Fruit fly (Drosophila melanogaster) whole organism, adult: ENCODE results near the gene CG43446.

Source experiments
- CG11617 ChIP-seq: fragments of 200-800 bp; sonication (Bioruptor generic); optimal IDR thresholded peaks from 2 replicates; lab custom pipeline; 2017; ENCODE audit warnings: mild to moderate bottlenecking, missing biosample characterization, missing genetic modification reagents, missing genetic modification characterization
- CG12768 ChIP-seq: fragments of 200-800 bp; sonication (Bioruptor generic); optimal IDR thresholded peaks from 2 replicates; lab custom pipeline; 2017; ENCODE audit warnings: missing biosample characterization, missing genetic modification characterization, mild to moderate bottlenecking, moderate library complexity, missing genetic modification reagents
- CG14711 ChIP-seq: fragments of 200-800 bp; sonication (Bioruptor generic); optimal IDR thresholded peaks from 2 replicates; lab custom pipeline; 2018; ENCODE audit warnings: missing biosample characterization, mild to moderate bottlenecking, missing genetic modification characterization, moderate library complexity
- CG1620 ChIP-seq: fragments of 200-800 bp; sonication (Bioruptor generic); optimal IDR thresholded peaks from 2 replicates; lab custom pipeline; 2016; ENCODE audit warnings: missing biosample characterization, missing genetic modification characterization
- CG33017 ChIP-seq: fragments of 200-800 bp; sonication (Bioruptor generic); optimal IDR thresholded peaks from 2 replicates; lab custom pipeline; 2018; ENCODE audit warnings: missing biosample characterization, mild to moderate bottlenecking, missing genetic modification characterization, moderate library complexity
- CG5204 ChIP-seq: fragments of 200-800 bp; sonication (Bioruptor generic); optimal IDR thresholded peaks from 2 replicates; lab custom pipeline; 2016; ENCODE audit warnings: missing biosample characterization, missing genetic modification characterization
- CG7045 ChIP-seq: fragments of 200-800 bp; sonication (Bioruptor generic); optimal IDR thresholded peaks from 2 replicates; lab custom pipeline; 2017; ENCODE audit warnings: missing biosample characterization, mild to moderate bottlenecking, missing genetic modification characterization
- CG7101 ChIP-seq: fragments of 200-800 bp; sonication (Bioruptor generic); optimal IDR thresholded peaks from 2 replicates; lab custom pipeline; 2018; ENCODE audit warnings: missing biosample characterization, mild to moderate bottlenecking, missing genetic modification characterization, moderate library complexity
- Clk ChIP-seq: fragments of 200-800 bp; sonication (Bioruptor generic); optimal IDR thresholded peaks from 2 replicates; lab custom pipeline; 2017; ENCODE audit warnings: missing biosample characterization, missing genetic modification characterization
- Crg-1 ChIP-seq: fragments of 200-800 bp; sonication (Bioruptor generic); optimal IDR thresholded peaks from 2 replicates; lab custom pipeline; 2016; ENCODE audit warnings: missing biosample characterization, missing genetic modification characterization
- Hr96 ChIP-seq: fragments of 200-800 bp; sonication (Bioruptor generic); optimal IDR thresholded peaks from 2 replicates; lab custom pipeline; 2016; ENCODE audit warnings: missing biosample characterization, missing genetic modification characterization
- Mnt ChIP-seq: fragments of 200-800 bp; sonication (Bioruptor generic); optimal IDR thresholded peaks from 2 replicates; lab custom pipeline; 2016; ENCODE audit warnings: missing biosample characterization, mild to moderate bottlenecking, missing genetic modification characterization
- bab1 ChIP-seq: fragments of 200-800 bp; sonication (Bioruptor generic); optimal IDR thresholded peaks from 3 replicates; lab custom pipeline; 2019; ENCODE audit warnings: missing biosample characterization, mild to moderate bottlenecking, missing genetic modification characterization, moderate library complexity
- cic ChIP-seq: fragments of 200-800 bp; sonication (Bioruptor generic); optimal IDR thresholded peaks from 2 replicates; lab custom pipeline; 2017; ENCODE audit warnings: missing biosample characterization, mild to moderate bottlenecking, missing genetic modification characterization, moderate library complexity
- cnc ChIP-seq, 2 experiments: fragments of >200 bp; optimal IDR thresholded peaks; 2 replicates each; lab custom pipeline; 2017
- kay ChIP-seq: fragments of 200-800 bp; sonication (Bioruptor generic); peaks from one replicate; lab custom pipeline; 2016; ENCODE audit warnings: missing biosample characterization, missing genetic modification characterization, borderline replicate concordance
- ovo ChIP-seq: fragments of 200-800 bp; sonication (Bioruptor generic); optimal IDR thresholded peaks from 2 replicates; lab custom pipeline; 2016; ENCODE audit warnings: missing biosample characterization, missing genetic modification characterization
- pad ChIP-seq: fragments of 200-800 bp; sonication (Bioruptor generic); optimal IDR thresholded peaks from 3 replicates; lab custom pipeline; 2017; ENCODE audit warnings: missing biosample characterization, missing genetic modification characterization, mild to moderate bottlenecking, moderate library complexity, missing genetic modification reagents
- tj ChIP-seq: fragments of 200-800 bp; sonication (Bioruptor generic); optimal IDR thresholded peaks from 3 replicates; lab custom pipeline; 2017; ENCODE audit warnings: missing biosample characterization, mild to moderate bottlenecking, missing genetic modification characterization, moderate library complexity
- toe ChIP-seq: fragments of 200-800 bp; sonication (Bioruptor generic); optimal IDR thresholded peaks from 2 replicates; lab custom pipeline; 2016; ENCODE audit warnings: missing biosample characterization, missing genetic modification characterization

The CG43446 gene

DNA sequence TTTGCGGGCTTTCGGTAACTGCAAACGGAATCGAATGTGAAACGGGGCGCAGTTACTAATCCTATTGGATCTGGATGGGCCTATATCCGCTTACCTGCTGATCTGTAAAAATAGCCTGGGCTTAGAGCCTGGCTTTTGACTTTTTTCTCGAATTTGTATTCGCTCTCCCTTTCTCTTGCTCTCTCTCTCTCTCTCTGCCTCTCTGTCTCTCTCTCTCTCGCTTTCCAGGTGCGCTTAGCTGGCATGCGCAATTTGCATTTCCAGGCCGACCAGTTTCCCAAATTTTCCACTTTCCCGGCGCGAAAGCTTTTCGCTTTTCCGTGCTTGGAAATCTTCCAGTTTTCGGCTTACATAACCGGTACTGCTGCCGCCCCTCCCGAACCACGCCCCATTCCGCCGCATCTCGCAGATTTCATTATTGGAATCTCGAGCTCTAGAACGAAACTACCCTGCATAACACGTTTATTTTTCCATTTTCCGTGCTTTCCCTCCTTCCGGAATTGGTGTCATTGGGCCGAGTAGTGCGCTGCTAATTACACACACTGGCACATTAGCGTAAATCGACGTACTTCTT, 38.5 kb downstream of the CG43446 start:
- TF ChIP-seq CG1620 (GFP tag; lab: Kevin White, UChicago) (no peak), CG7045 (GFP tag; lab: Kevin White, UChicago) (no peak), CG14711 (tag; lab: Kevin White, UChicago) (no peak), ovo (GFP tag; lab: Kevin White, UChicago) (peak; percentile 1)

DNA sequence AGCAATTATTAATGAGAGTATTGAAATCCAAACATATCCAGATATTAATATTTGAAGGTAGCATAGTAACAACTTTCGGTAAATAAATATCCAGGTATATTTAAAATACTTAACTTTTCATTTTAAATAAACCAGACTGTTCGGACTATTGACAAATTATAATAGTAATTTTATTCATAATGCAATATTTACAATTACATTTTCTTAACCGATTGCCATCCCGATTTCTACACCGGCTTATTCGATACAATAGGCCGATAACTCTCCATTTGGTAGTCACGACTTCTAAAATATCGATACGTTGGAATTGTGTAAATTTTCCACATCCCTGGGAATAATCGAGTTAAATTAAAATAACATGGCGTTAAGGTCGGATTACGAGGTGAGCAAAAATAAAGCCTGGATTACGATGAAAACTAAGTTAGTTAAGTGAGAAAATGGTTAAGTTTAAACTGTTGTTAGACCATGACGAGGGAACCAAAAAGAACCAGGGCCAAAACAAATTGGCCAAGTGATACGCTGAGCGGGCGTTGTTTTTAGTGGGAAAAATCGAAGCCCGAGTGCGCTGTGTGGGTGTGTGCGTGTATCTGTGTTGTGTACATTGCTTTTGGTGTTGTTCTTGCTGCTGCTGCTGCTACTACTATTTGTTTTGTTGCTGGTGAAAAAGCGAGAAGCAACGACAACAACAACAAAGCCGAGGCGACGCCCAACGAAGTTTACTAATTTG, 39.1 kb downstream of the CG43446 start, which contains the start of gene Atpalpha:
TSS of gene Atpalpha (plus strand) at position 267 of the 727 bp plus-strand sequence.
- TF ChIP-seq tj (GFP tag; lab: Kevin White, UChicago) (peak; percentile 2), toe (GFP tag; lab: Kevin White, UChicago) (peak; percentile 33), kay (GFP tag; lab: Kevin White, UChicago) (no peak), CG12768 (GFP tag; lab: Kevin White, UChicago) (no peak), cnc (optimal IDR thresholded peaks at IDR 0.05; lab: Kevin White, UChicago) (no peak), CG7045 (GFP tag; lab: Kevin White, UChicago) (no peak), Mnt (no peak), cic (no peak), bab1 (GFP tag; lab: Kevin White, UChicago) (peak; percentile 29), CG7101 (tag; lab: Kevin White, UChicago) (no peak), CG1620 (GFP tag; lab: Kevin White, UChicago) (no peak)

DNA sequence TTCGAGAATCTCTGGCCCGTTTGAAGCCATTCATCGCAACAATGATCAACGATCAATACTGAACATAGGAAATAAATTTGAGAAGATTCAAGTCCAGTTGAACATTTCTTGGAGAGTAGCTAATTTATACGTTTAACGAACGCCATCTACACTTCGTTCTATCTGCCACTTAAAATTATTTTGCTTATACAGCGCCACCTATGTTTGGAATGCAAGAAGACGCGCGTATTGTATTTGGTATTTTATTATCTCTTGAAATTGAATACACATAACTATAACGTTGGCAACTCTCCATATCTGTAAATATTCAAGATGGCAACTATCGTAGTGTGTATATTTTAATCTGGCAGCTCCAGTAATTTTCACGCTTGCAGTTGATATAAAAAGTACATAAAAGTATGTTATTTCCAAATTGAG, 39.7 kb downstream of the CG43446 start:
- peak; percentile 21 for TF ChIP-seq Hr96 (GFP tag; lab: Kevin White, UChicago)
- no peak for TF ChIP-seq cnc (optimal IDR thresholded peaks at IDR 0.05; lab: Kevin White, UChicago)
- TF ChIP-seq CG7101 (tag; lab: Kevin White, UChicago) = peak; percentile 51
- TF ChIP-seq CG7045 (GFP tag; lab: Kevin White, UChicago) = no peak
- TF ChIP-seq CG11617 (GFP tag; lab: Kevin White, UChicago) = no peak
- TF ChIP-seq CG1620 (GFP tag; lab: Kevin White, UChicago) = peak; percentile 43
- TF ChIP-seq Crg-1 = peak; percentile 56
- peak; percentile 4 for TF ChIP-seq bab1 (GFP tag; lab: Kevin White, UChicago)
- TF ChIP-seq Clk (GFP tag; lab: Kevin White, UChicago) = no peak
- no peak for TF ChIP-seq CG12768 (GFP tag; lab: Kevin White, UChicago)
- peak; percentile 28 for TF ChIP-seq pad (GFP tag; lab: Kevin White, UChicago)
- peak; percentile 13 for TF ChIP-seq toe (GFP tag; lab: Kevin White, UChicago)
- TF ChIP-seq tj (GFP tag; lab: Kevin White, UChicago) = no peak
- TF ChIP-seq cic = no peak
- peak; percentile 34 for TF ChIP-seq CG14711 (tag; lab: Kevin White, UChicago)
- TF ChIP-seq CG33017 (tag; lab: Kevin White, UChicago) = no peak
- TF ChIP-seq CG5204 (GFP tag; lab: Kevin White, UChicago) = no peak
- no peak for TF ChIP-seq Mnt
- no peak for TF ChIP-seq kay (GFP tag; lab: Kevin White, UChicago)

DNA sequence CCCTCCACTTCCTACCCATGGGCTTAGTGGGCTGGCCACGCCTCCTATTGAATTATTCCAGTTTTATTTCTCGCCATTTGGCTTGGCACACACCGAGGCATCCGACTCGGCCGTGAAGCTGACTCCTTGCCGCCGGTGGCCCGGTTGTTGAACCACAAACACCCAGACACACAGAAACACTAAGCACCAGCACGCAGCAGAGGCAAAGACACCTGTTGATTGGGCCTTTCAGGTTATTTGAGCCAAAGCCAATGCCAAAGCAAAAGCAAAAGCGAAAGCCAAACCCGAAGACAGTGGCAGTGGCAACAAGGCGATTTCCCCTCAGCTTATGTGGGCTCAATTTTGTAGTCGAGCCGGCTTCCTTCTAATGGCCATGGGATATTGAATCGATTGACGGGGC, 41.0 kb downstream of the CG43446 start:
- TF ChIP-seq Hr96 (GFP tag; lab: Kevin White, UChicago) = no peak
- TF ChIP-seq cic = no peak
- TF ChIP-seq tj (GFP tag; lab: Kevin White, UChicago) = no peak
- no peak for TF ChIP-seq bab1 (GFP tag; lab: Kevin White, UChicago)
- TF ChIP-seq CG12768 (GFP tag; lab: Kevin White, UChicago) = no peak
- TF ChIP-seq kay (GFP tag; lab: Kevin White, UChicago) = no peak
- TF ChIP-seq Mnt = no peak
- TF ChIP-seq CG5204 (GFP tag; lab: Kevin White, UChicago) = no peak

DNA sequence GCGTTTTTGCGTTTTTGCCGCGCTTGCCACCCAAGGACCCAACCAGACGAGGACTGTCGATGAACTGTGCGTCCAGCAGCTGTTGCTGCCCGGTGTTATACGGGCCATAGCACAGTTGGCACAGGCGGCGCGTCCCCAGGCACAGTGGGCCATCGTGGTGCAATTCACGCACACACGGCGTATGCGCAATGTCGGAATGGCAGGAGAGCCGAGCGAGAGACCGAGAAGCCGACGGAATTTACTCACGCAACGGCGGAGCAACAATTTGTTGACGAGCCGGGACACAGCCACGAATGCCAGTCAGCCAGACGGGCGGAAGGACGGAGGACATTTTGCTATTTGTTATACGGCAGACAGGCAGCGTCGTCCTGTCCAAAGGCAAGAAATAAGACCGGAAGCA, 42.3 kb downstream of the CG43446 start, which contains the start of gene CG31191:
TSS of gene CG31191 (minus strand) at position 68 of the 400 bp plus-strand sequence.
- TF ChIP-seq CG1620 (GFP tag; lab: Kevin White, UChicago) = no peak
- no peak for TF ChIP-seq CG7045 (GFP tag; lab: Kevin White, UChicago)
- TF ChIP-seq Hr96 (GFP tag; lab: Kevin White, UChicago) = no peak
- TF ChIP-seq CG33017 (tag; lab: Kevin White, UChicago) = no peak
- no peak for TF ChIP-seq kay (GFP tag; lab: Kevin White, UChicago)
- no peak for TF ChIP-seq Mnt
- no peak for TF ChIP-seq CG14711 (tag; lab: Kevin White, UChicago)
- no peak for TF ChIP-seq ovo (GFP tag; lab: Kevin White, UChicago)
- no peak for TF ChIP-seq CG12768 (GFP tag; lab: Kevin White, UChicago)
- no peak for TF ChIP-seq toe (GFP tag; lab: Kevin White, UChicago)
- TF ChIP-seq tj (GFP tag; lab: Kevin White, UChicago) = no peak
- no peak for TF ChIP-seq CG7101 (tag; lab: Kevin White, UChicago)
- TF ChIP-seq pad (GFP tag; lab: Kevin White, UChicago) = no peak
- no peak for TF ChIP-seq cnc (optimal IDR thresholded peaks at IDR 0.05; lab: Kevin White, UChicago)
- TF ChIP-seq cic = no peak
- no peak for TF ChIP-seq CG5204 (GFP tag; lab: Kevin White, UChicago)
- TF ChIP-seq Clk (GFP tag; lab: Kevin White, UChicago) = no peak
